Worm (Caenorhabditis elegans): ENCODE data around the gene F47B10.3.

The F47B10.3 gene

DNA sequence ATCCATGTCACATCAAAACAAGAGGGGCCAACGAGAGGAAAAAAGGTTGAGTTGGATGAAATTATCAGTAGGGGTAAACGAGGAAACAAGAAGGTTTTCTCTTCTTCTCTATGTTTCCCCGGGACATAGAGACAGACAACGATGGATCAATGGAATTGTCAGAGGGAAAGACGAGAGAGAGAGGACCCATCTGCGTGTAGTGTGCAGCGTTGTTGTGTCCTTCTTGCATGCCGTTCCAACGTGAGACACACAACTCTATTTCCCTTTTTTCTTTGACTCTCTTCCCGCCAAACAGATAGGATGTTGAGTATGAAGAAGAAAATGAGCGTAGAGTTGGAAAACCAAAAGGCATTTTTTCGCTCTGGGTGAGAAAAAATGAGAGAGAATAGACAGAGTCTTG, 9.0 kb downstream of the F47B10.3 start (continued):
- TF ChIP-seq rbr-2 (tag; optimal IDR thresholded peaks at IDR 0.05) (peak; percentile 66), ces-1 (GFP tag; optimal IDR thresholded peaks at IDR 0.05) (no peak), zip-11 (GFP tag; IDR thresholded peaks at IDR 0.05) (no peak), duxl-1 (tag; optimal IDR thresholded peaks at IDR 0.05; ENCODE audit: poor library complexity) (no peak), daf-12 (tag; optimal IDR thresholded peaks at IDR 0.05) (no peak), saeg-2 (GFP tag; IDR thresholded peaks at IDR 0.05) (no peak), mxl-2 (GFP tag; conservative IDR thresholded peaks at IDR 0.05) (no peak), ceh-20 (GFP tag; IDR thresholded peaks at IDR 0.05) (no peak), dmd-8 (GFP tag; IDR thresholded peaks at IDR 0.05) (no peak), nhr-48 (tag; optimal IDR thresholded peaks at IDR 0.05) (peak; percentile 19), madf-9 (GFP tag; conservative IDR thresholded peaks at IDR 0.05) (0 out of 2 replicates have a peak, but pooled peaks have one; percentile 23), lin-29 (GFP tag; IDR thresholded peaks at IDR 0.05) (no peak), attf-4 (tag; optimal IDR thresholded peaks at IDR 0.05) (no peak), lir-3 (tag; optimal IDR thresholded peaks at IDR 0.05) (no peak), skn-1 (tag; optimal IDR thresholded peaks at IDR 0.05) (no peak), nhr-11 (tag; optimal IDR thresholded peaks at IDR 0.05) (peak; percentile 87), ztf-11 (tag; optimal IDR thresholded peaks at IDR 0.05) (no peak), Y105C5A.15 (GFP tag; IDR thresholded peaks at IDR 0.05) (no peak), lim-7 (GFP tag; IDR thresholded peaks at IDR 0.05) (no peak), arid-1 (GFP tag; conservative IDR thresholded peaks at IDR 0.05) (no peak), nhr-77 (tag; optimal IDR thresholded peaks at IDR 0.05) (peak; percentile 49), lin-39 (tag; optimal IDR thresholded peaks at IDR 0.05) (no peak), php-3 (GFP tag; IDR thresholded peaks at IDR 0.05) (0 out of 2 replicates have a peak, but pooled peaks have one; percentile 22), ceh-62 (tag; optimal IDR thresholded peaks at IDR 0.05) (no peak), sdz-12 (GFP tag; optimal IDR thresholded peaks at IDR 0.05) (no peak), nhr-41 (GFP tag; IDR thresholded peaks at IDR 0.05) (no peak), lin-13 (GFP tag; optimal IDR thresholded peaks at IDR 0.05) (no peak), ztf-7 (tag; optimal IDR thresholded peaks at IDR 0.05) (no peak), hmg-1.1 (GFP tag; IDR thresholded peaks at IDR 0.05) (peak; percentile 69), ceh-32 (tag; optimal IDR thresholded peaks at IDR 0.05; ENCODE audit: poor library complexity) (no peak), ama-1 (optimal IDR thresholded peaks at IDR 0.05) (no peak), zfp-3 (GFP tag; conservative IDR thresholded peaks at IDR 0.05) (no peak), nhr-102 (tag; optimal IDR thresholded peaks at IDR 0.05) (no peak), mdt-29 (GFP tag; IDR thresholded peaks at IDR 0.05) (no peak), mxl-3 (GFP tag; optimal IDR thresholded peaks at IDR 0.05) (peak; percentile 96), aly-2 (tag; optimal IDR thresholded peaks at IDR 0.05) (no peak), set-16 (GFP tag; IDR thresholded peaks at IDR 0.05) (no peak), tra-1 (GFP tag; IDR thresholded peaks at IDR 0.05) (no peak), mdl-1 (tag; optimal IDR thresholded peaks at IDR 0.05) (peak in 1 of 2 experiments; percentile 79), Y5F2A.4 (GFP tag; optimal IDR thresholded peaks at IDR 0.05) (no peak), snpc-1.2 (GFP tag; IDR thresholded peaks at IDR 0.05) (no peak), ceh-28 (tag; optimal IDR thresholded peaks at IDR 0.05) (no peak), D1046.2 (GFP tag; IDR thresholded peaks at IDR 0.05) (no peak), unc-62 (GFP tag; optimal IDR thresholded peaks at IDR 0.05 in 1 of 2) (peak in 1 of 2 experiments; percentile 97), unc-62 (tag; optimal IDR thresholded peaks at IDR 0.05) (no peak), gei-8 (GFP tag; optimal IDR thresholded peaks at IDR 0.05) (no peak), ceh-44 (GFP tag; IDR thresholded peaks at IDR 0.05) (no peak), F49E8.2 (tag; optimal IDR thresholded peaks at IDR 0.05; ENCODE audit: borderline replicate concordance) (no peak), spr-1 (tag; optimal IDR thresholded peaks at IDR 0.05) (no peak), ZK546.5 (tag; optimal IDR thresholded peaks at IDR 0.05) (no peak), jun-1 (tag; optimal IDR thresholded peaks at IDR 0.05) (no peak), mes-2 (tag; optimal IDR thresholded peaks at IDR 0.05; ENCODE audit: poor library complexity, severe bottlenecking) (peak; percentile 39), nhr-76 (tag; optimal IDR thresholded peaks at IDR 0.05) (no peak)

Measured in whole organism, L4 larva.